Worm (Caenorhabditis elegans): ENCODE measurements around the gene best-9.
"Not testable (repeated sequence)": the region's sequence is repeated elsewhere in the genome, so short reads cannot be mapped to it uniquely, and the experiment has no call there.

best-9 gene

ce11 chrIV:6585397-6585921 lies 24.9 kb downstream of the best-9 start, which contains the start of the genes F38A5.2 and dnj-11 (continued):
- TF ChIP-seq xbp-1 (tag; optimal IDR thresholded peaks at IDR 0.05) (peak; percentile 86), nhr-85 (tag) (peak; percentile 92), ceh-63 (GFP tag; optimal IDR thresholded peaks at IDR 0.05) (no peak), pag-3 (tag; optimal IDR thresholded peaks at IDR 0.05; ENCODE audit: borderline replicate concordance, insufficient read depth) (peak; percentile 26), hpl-2 (GFP tag; optimal IDR thresholded peaks at IDR 0.05) (peak; percentile 62)

- no peak for TF ChIP-seq unc-130 (tag; optimal IDR thresholded peaks at IDR 0.05)
- no peak for TF ChIP-seq tbx-2 (tag; optimal IDR thresholded peaks at IDR 0.05)
- no peak for TF ChIP-seq ama-1 (optimal IDR thresholded peaks at IDR 0.05)
- TF ChIP-seq fkh-8 (tag; optimal IDR thresholded peaks at IDR 0.05): no peak
- TF ChIP-seq lin-13 (GFP tag; optimal IDR thresholded peaks at IDR 0.05): no peak
- TF ChIP-seq alr-1 (tag; optimal IDR thresholded peaks at IDR 0.05; ENCODE audit: borderline replicate concordance): no peak
- TF ChIP-seq fos-1 (tag; optimal IDR thresholded peaks at IDR 0.05): no peak
- TF ChIP-seq nhr-20 (tag; optimal IDR thresholded peaks at IDR 0.05): no peak
- no peak for TF ChIP-seq sptf-1 (tag; optimal IDR thresholded peaks at IDR 0.05)
- TF ChIP-seq ceh-63 (GFP tag; optimal IDR thresholded peaks at IDR 0.05): no peak
- TF ChIP-seq xbp-1 (tag; optimal IDR thresholded peaks at IDR 0.05): no peak
- TF ChIP-seq mep-1 (tag; optimal IDR thresholded peaks at IDR 0.05): no peak
- TF ChIP-seq nhr-28 (tag; optimal IDR thresholded peaks at IDR 0.05): no peak
- no peak for TF ChIP-seq hlh-4 (tag; optimal IDR thresholded peaks at IDR 0.05)
- TF ChIP-seq lin-15B (tag; optimal IDR thresholded peaks at IDR 0.05): no peak
- TF ChIP-seq F16B12.6 (tag; optimal IDR thresholded peaks at IDR 0.05): no peak
- no peak for TF ChIP-seq snu-23 (GFP tag; optimal IDR thresholded peaks at IDR 0.05)
- no peak for TF ChIP-seq unc-30 (tag; optimal IDR thresholded peaks at IDR 0.05)
- no peak for TF ChIP-seq grh-1 (GFP tag; IDR thresholded peaks at IDR 0.05)
Measured at ce11 chrIV:6588080-6588613, 27.6 kb downstream of the best-9 start.

- TF ChIP-seq elt-2 (tag; optimal IDR thresholded peaks at IDR 0.05) (peak; percentile 46), unc-30 (tag; optimal IDR thresholded peaks at IDR 0.05) (no peak), zag-1 (tag; optimal IDR thresholded peaks at IDR 0.05) (no peak), elt-3 (tag; optimal IDR thresholded peaks at IDR 0.05) (no peak)
Measured at ce11 chrIV:6590029-6590428, 29.5 kb downstream of the best-9 start, which contains the start of the genes lec-11 and irld-7. lec-11 (minus strand) TSS chrIV:6590154. irld-7 (plus strand) TSS chrIV:6590360.

ce11 chrIV:6591010-6591746 lies 30.6 kb downstream of the best-9 start, which contains the start of the genes nspb-1 and nspb-2:
nspb-1 (minus strand) TSS chrIV:6591110.
nspb-2 (plus strand) TSS chrIV:6591696.
- not testable (repeated sequence) for TF ChIP-seq grh-1 (GFP tag; IDR thresholded peaks at IDR 0.05); zag-1 (tag; optimal IDR thresholded peaks at IDR 0.05); egl-27 (tag; optimal IDR thresholded peaks at IDR 0.05)

- TF ChIP-seq aly-2, tlp-1, lin-15B (tag; optimal IDR thresholded peaks at IDR 0.05): not testable (repeated sequence)
Measured at ce11 chrIV:6594871-6595270, 34.3 kb downstream of the best-9 start, which contains the start of gene nspb-3. nspb-3 (minus strand) TSS chrIV:6594971.

- TF ChIP-seq unc-130 (tag; optimal IDR thresholded peaks at IDR 0.05) (no peak), nhr-20 (tag; optimal IDR thresholded peaks at IDR 0.05) (no peak), hlh-4 (tag; optimal IDR thresholded peaks at IDR 0.05) (no peak), C34B4.2 (tag; optimal IDR thresholded peaks at IDR 0.05) (no peak), C04F5.9 (tag; optimal IDR thresholded peaks at IDR 0.05) (no peak), lin-15B (tag; optimal IDR thresholded peaks at IDR 0.05) (no peak), nhr-71 (tag; optimal IDR thresholded peaks at IDR 0.05) (no peak), hpl-2 (GFP tag; optimal IDR thresholded peaks at IDR 0.05) (no peak)
Measured at ce11 chrIV:6595912-6596311, 35.4 kb downstream of the best-9 start, which contains the start of gene F38A5.22. F38A5.22 (minus strand) TSS chrIV:6595940.

Data from whole organism, L1 larva.